Worm (Caenorhabditis elegans) whole organism, L4 larva: Measurements from ENCODE around the gene D2045.8.

Experiments
- F37D6.2 ChIP-seq: sonication (generic microtip); optimal IDR thresholded peaks from 2 replicates; lab custom pipeline; 2016; ENCODE audit warnings: mild to moderate bottlenecking, missing genetic modification characterization, missing compliant biosample characterization
- T20F7.1 ChIP-seq: fragments of 200-800 bp; sonication (Bioruptor generic); optimal IDR thresholded peaks from 2 replicates; lab custom pipeline; 2018; ENCODE audit warnings: mild to moderate bottlenecking, missing genetic modification characterization, missing compliant biosample characterization
- Y105C5A.15 ChIP-seq: fragments of 200-800 bp; sonication (Bioruptor generic); IDR thresholded peaks from 2 replicates; pipeline ENCODE4 v1.3.6; 2022; ENCODE audit warnings: missing genetic modification characterization, missing compliant biosample characterization
- Y48G9A.11 ChIP-seq: fragments of 200-800 bp; sonication (Bioruptor generic); IDR thresholded peaks from 2 replicates; pipeline ENCODE4 v1.3.6; 2022; ENCODE audit warnings: missing genetic modification reagents, missing genetic modification characterization, missing compliant biosample characterization
- Y5F2A.4 ChIP-seq: fragments of 200-800 bp; sonication (Bioruptor generic); optimal IDR thresholded peaks from 2 replicates; lab custom pipeline; 2018; ENCODE audit warnings: mild to moderate bottlenecking, missing genetic modification characterization, missing compliant biosample characterization
- ZK546.5 ChIP-seq, 2 experiments: sonication (generic microtip); optimal IDR thresholded peaks; 2 replicates each; lab custom pipeline; 2017; ENCODE audit warnings: missing biosample characterization in 2 of 2, missing genetic modification characterization in 2 of 2
- aha-1 ChIP-seq: fragments of 150-350 bp; peaks from one replicate; lab custom pipeline; 2014; ENCODE audit warnings: missing biosample characterization, missing genetic modification characterization
- aly-2 ChIP-seq: sonication (generic microtip); optimal IDR thresholded peaks from 2 replicates; lab custom pipeline; 2018; ENCODE audit warnings: missing biosample characterization, missing genetic modification characterization
- ceh-28 ChIP-seq: fragments of 150-350 bp; optimal IDR thresholded peaks from 2 replicates; lab custom pipeline; 2014; ENCODE audit warnings: missing biosample characterization, missing genetic modification reagents, missing genetic modification characterization
- ceh-44 ChIP-seq: fragments of 200-800 bp; sonication (Bioruptor generic); IDR thresholded peaks from 2 replicates; pipeline ENCODE4 v1.3.6; 2022; ENCODE audit warnings: missing genetic modification reagents, missing genetic modification characterization, missing compliant biosample characterization
- ces-1 ChIP-seq: fragments of 150-350 bp; sonication (generic microtip); optimal IDR thresholded peaks from 4 replicates; lab custom pipeline; 2014; ENCODE audit warnings: missing biosample characterization, missing genetic modification reagents, missing genetic modification characterization
- daf-19 ChIP-seq: fragments of 200-800 bp; sonication (Bioruptor generic); conservative IDR thresholded peaks from 2 replicates; pipeline ENCODE4 v1.3.6; 2022; ENCODE audit warnings: missing genetic modification characterization, missing compliant biosample characterization
- daf-8 ChIP-seq: fragments of 200-800 bp; sonication (Bioruptor generic); IDR thresholded peaks from 2 replicates; pipeline ENCODE4 v1.3.6; 2022; ENCODE audit warnings: missing genetic modification characterization, missing compliant biosample characterization
- duxl-1 ChIP-seq: sonication (generic microtip); optimal IDR thresholded peaks from 2 replicates; lab custom pipeline; 2016; ENCODE audit warnings: mild to moderate bottlenecking, missing genetic modification characterization, moderate library complexity, missing compliant biosample characterization; ENCODE audit not compliant: poor library complexity
- dve-1 ChIP-seq: sonication (generic microtip); optimal IDR thresholded peaks from 2 replicates; lab custom pipeline; 2017; ENCODE audit warnings: antibody characterized with exemption, mild to moderate bottlenecking, missing genetic modification characterization, missing compliant biosample characterization; ENCODE audit not compliant: insufficient read depth
- egl-43 ChIP-seq: fragments of 200-800 bp; sonication (Bioruptor generic); IDR thresholded peaks from 2 replicates; pipeline ENCODE4 v1.3.6; 2022; ENCODE audit warnings: missing genetic modification reagents, missing genetic modification characterization, missing compliant biosample characterization
- hlh-11 ChIP-seq: fragments of 200-800 bp; sonication (Bioruptor generic); optimal IDR thresholded peaks from 2 replicates; lab custom pipeline; 2018; ENCODE audit warnings: mild to moderate bottlenecking, missing genetic modification characterization, missing compliant biosample characterization
- hlh-30 ChIP-seq: sonication (generic microtip); optimal IDR thresholded peaks from 2 replicates; lab custom pipeline; 2017; ENCODE audit warnings: antibody characterized with exemption, mild to moderate bottlenecking, missing genetic modification characterization, missing compliant biosample characterization; ENCODE audit not compliant: insufficient read depth
- hmg-1.1 ChIP-seq: fragments of 200-800 bp; sonication (Bioruptor generic); IDR thresholded peaks from 2 replicates; pipeline ENCODE4 v1.3.6; 2022; ENCODE audit warnings: missing genetic modification reagents, missing genetic modification characterization, missing compliant biosample characterization
- lin-15B ChIP-seq: fragments of 150-350 bp; sonication (generic microtip); optimal IDR thresholded peaks from 3 replicates; lab custom pipeline; 2014; ENCODE audit warnings: missing biosample characterization, missing genetic modification characterization
- lin-29 ChIP-seq: fragments of 200-800 bp; sonication (Bioruptor generic); IDR thresholded peaks from 2 replicates; pipeline ENCODE4 v1.3.6; 2022; ENCODE audit warnings: missing genetic modification reagents, missing genetic modification characterization, missing compliant biosample characterization
- lin-38 ChIP-seq: fragments of 200-800 bp; sonication (Bioruptor generic); IDR thresholded peaks from 2 replicates; pipeline ENCODE4 v1.3.6; 2022; ENCODE audit warnings: missing genetic modification reagents, missing genetic modification characterization, missing compliant biosample characterization
- madf-9 ChIP-seq: fragments of 200-800 bp; sonication (Bioruptor generic); conservative IDR thresholded peaks from 2 replicates; pipeline ENCODE4 v1.3.6; 2022; ENCODE audit warnings: missing genetic modification reagents, missing genetic modification characterization, missing compliant biosample characterization
- mep-1 ChIP-seq: fragments of 150-350 bp; sonication (generic microtip); optimal IDR thresholded peaks from 3 replicates; lab custom pipeline; 2014; ENCODE audit warnings: missing biosample characterization, missing genetic modification characterization
- mes-2 ChIP-seq: sonication (generic microtip); optimal IDR thresholded peaks from 2 replicates; lab custom pipeline; 2016; ENCODE audit warnings: missing genotype, mild to moderate bottlenecking, missing genetic modification characterization, missing compliant biosample characterization; ENCODE audit not compliant: poor library complexity, severe bottlenecking
- nhr-10 ChIP-seq: fragments of 150-350 bp; optimal IDR thresholded peaks from 2 replicates; lab custom pipeline; 2014; ENCODE audit warnings: missing biosample characterization, missing genetic modification characterization
- nhr-11 ChIP-seq: fragments of 150-350 bp; optimal IDR thresholded peaks from 2 replicates; lab custom pipeline; 2014; ENCODE audit warnings: missing biosample characterization, missing genetic modification characterization
- nhr-25 ChIP-seq: sonication (generic microtip); optimal IDR thresholded peaks from 2 replicates; lab custom pipeline; 2017; ENCODE audit warnings: missing genetic modification characterization, mild to moderate bottlenecking, missing compliant biosample characterization, antibody characterized with exemption, moderate library complexity, borderline replicate concordance; ENCODE audit not compliant: insufficient read depth
- nhr-28 ChIP-seq: fragments of 150-350 bp; optimal IDR thresholded peaks from 2 replicates; lab custom pipeline; 2014; ENCODE audit warnings: missing biosample characterization, missing genetic modification characterization
- nhr-6 ChIP-seq: fragments of 150-350 bp; optimal IDR thresholded peaks from 2 replicates; lab custom pipeline; 2014; ENCODE audit warnings: missing biosample characterization, missing genetic modification characterization
- nhr-77 ChIP-seq: fragments of 150-350 bp; optimal IDR thresholded peaks from 2 replicates; lab custom pipeline; 2014; ENCODE audit warnings: missing biosample characterization, missing genetic modification characterization
- pha-4 ChIP-seq, 2 experiments: fragments of 150-350 bp in 1 of 2; fragments of 200-800 bp in 1 of 2; sonication (Bioruptor generic) in 1 of 2; IDR thresholded peaks in 1 of 2; optimal IDR thresholded peaks in 1 of 2; 2 replicates each; pipeline versions ENCODE4 v1.3.6 to Lab custom; 2014 to 2022; ENCODE audit warnings: missing genetic modification characterization in 2 of 2, missing genetic modification reagents in 2 of 2, missing biosample characterization in 1 of 2, missing compliant biosample characterization in 1 of 2
- rbr-2 ChIP-seq: sonication (generic microtip); optimal IDR thresholded peaks from 2 replicates; lab custom pipeline; 2016; ENCODE audit warnings: missing genotype, missing genetic modification characterization, missing compliant biosample characterization
- set-16 ChIP-seq: fragments of 200-800 bp; sonication (Bioruptor generic); IDR thresholded peaks from 2 replicates; pipeline ENCODE4 v1.3.6; 2022; ENCODE audit warnings: missing genetic modification reagents, missing genetic modification characterization, missing compliant biosample characterization
- snpc-4 ChIP-seq: fragments of 150-350 bp; optimal IDR thresholded peaks from 2 replicates; lab custom pipeline; 2014; ENCODE audit warnings: missing biosample characterization, missing genetic modification characterization
- spr-1 ChIP-seq: sonication (generic microtip); optimal IDR thresholded peaks from 2 replicates; lab custom pipeline; 2016; ENCODE audit warnings: mild to moderate bottlenecking, missing genetic modification characterization, missing compliant biosample characterization
- spr-3 ChIP-seq: fragments of 200-800 bp; sonication (Bioruptor generic); optimal IDR thresholded peaks from 2 replicates; lab custom pipeline; 2018; ENCODE audit warnings: mild to moderate bottlenecking, missing genetic modification characterization, missing compliant biosample characterization
- tag-97 ChIP-seq: fragments of 200-800 bp; sonication (Bioruptor generic); IDR thresholded peaks from 2 replicates; pipeline ENCODE4 v1.3.6; 2022; ENCODE audit warnings: missing genetic modification characterization, missing compliant biosample characterization
- tra-1 ChIP-seq: fragments of 200-800 bp; sonication (Bioruptor generic); IDR thresholded peaks from 2 replicates; pipeline ENCODE4 v1.3.6; 2022; ENCODE audit warnings: missing genetic modification reagents, missing genetic modification characterization, missing compliant biosample characterization
- unc-62 ChIP-seq, 3 experiments: fragments of 150-350 bp in 1 of 3; sonication (generic microtip); optimal IDR thresholded peaks in 2 of 3; peaks in 1 of 3; 1 replicate in 1 of 3; 2 replicates in 2 of 3; lab custom pipeline; 2014 to 2017; ENCODE audit warnings: missing biosample characterization in 3 of 3, missing genetic modification characterization in 3 of 3, missing genetic modification reagents in 3 of 3, missing genotype in 1 of 3
- zag-1 ChIP-seq: fragments of 150-350 bp; optimal IDR thresholded peaks from 2 replicates; lab custom pipeline; 2014; ENCODE audit warnings: missing biosample characterization, missing genetic modification characterization
- zfp-3 ChIP-seq: fragments of 200-800 bp; sonication (Bioruptor generic); conservative IDR thresholded peaks from 2 replicates; pipeline ENCODE4 v1.3.6; 2022; ENCODE audit warnings: missing genetic modification reagents, missing genetic modification characterization, missing compliant biosample characterization
- zip-11 ChIP-seq: fragments of 200-800 bp; sonication (Bioruptor generic); IDR thresholded peaks from 2 replicates; pipeline ENCODE4 v1.3.6; 2022; ENCODE audit warnings: missing genetic modification characterization, missing compliant biosample characterization
- ztf-7 ChIP-seq: fragments of 150-350 bp; optimal IDR thresholded peaks from 2 replicates; lab custom pipeline; 2014; ENCODE audit warnings: missing biosample characterization, missing genetic modification characterization

D2045.8 gene

ce11 chrIII:10461164-10461546 is 20.9 kb upstream of the D2045.8 start, which contains the start of gene atx-2 (continued):
- peak; percentile 93 for TF ChIP-seq tra-1 (GFP tag; lab: Robert Waterston, UW)
- TF ChIP-seq spr-1: peak; percentile 90
- peak; percentile 85 for TF ChIP-seq hlh-11
- TF ChIP-seq T20F7.1: no peak
- TF ChIP-seq spr-3 (GFP tag; lab: Kevin White, UChicago): peak; percentile 81
- TF ChIP-seq dve-1 (tag; lab: Kevin White, UChicago): peak; percentile 82
- peak; percentile 99 for TF ChIP-seq madf-9
- TF ChIP-seq ztf-7 (tag; lab: Kevin White, UChicago): no peak
- peak; percentile 87 for TF ChIP-seq hlh-30 (tag; lab: Kevin White, UChicago)
- peak; percentile 75 for TF ChIP-seq Y5F2A.4 (GFP tag; lab: Kevin White, UChicago)
- peak; percentile 85; the same call in 1 of the 2 replicates for TF ChIP-seq Y48G9A.11 (GFP tag; lab: Robert Waterston, UW)
- no peak for TF ChIP-seq unc-62 (GFP tag; optimal IDR thresholded peaks at IDR 0.05 in 1 of 2; lab: Kevin White, UChicago)
- TF ChIP-seq unc-62 (tag; optimal IDR thresholded peaks at IDR 0.05; lab: Kevin White, UChicago): no peak
- TF ChIP-seq Y105C5A.15 (GFP tag; lab: Robert Waterston, UW): 0 out of 2 replicates have a peak, but pooled peaks have one; percentile 80
- peak; percentile 72 for TF ChIP-seq lin-15B (tag; lab: Kevin White, UChicago)
- peak; percentile 93 for TF ChIP-seq hmg-1.1 (GFP tag; lab: Robert Waterston, UW)
- peak; percentile 84 for TF ChIP-seq lin-29
- TF ChIP-seq egl-43 (GFP tag; lab: Robert Waterston, UW): peak; percentile 98
- no peak for TF ChIP-seq ces-1 (GFP tag; lab: Kevin White, UChicago)
- TF ChIP-seq ceh-44: peak; percentile 98
- no peak for TF ChIP-seq nhr-77 (tag; lab: Kevin White, UChicago)
- TF ChIP-seq duxl-1: peak; percentile 91
- TF ChIP-seq ZK546.5 (tag; optimal IDR thresholded peaks at IDR 0.05; lab: Kevin White, UChicago): peak in 1 of 2 experiments; percentile 30
- TF ChIP-seq snpc-4 (tag; lab: Kevin White, UChicago): no peak
- peak; percentile 97 for TF ChIP-seq mes-2 (tag; lab: Kevin White, UChicago)
- no peak for TF ChIP-seq zag-1 (tag; lab: Kevin White, UChicago)
- peak; percentile 45 for TF ChIP-seq ceh-28 (tag; lab: Kevin White, UChicago)
- 0 out of 2 replicates have a peak, but pooled peaks have one; percentile 38 for TF ChIP-seq zip-11 (GFP tag; lab: Robert Waterston, UW)
- TF ChIP-seq nhr-10 (tag; lab: Kevin White, UChicago): peak; percentile 26
- no peak for TF ChIP-seq daf-19 (GFP tag; lab: Robert Waterston, UW)
- TF ChIP-seq pha-4 (GFP tag; IDR thresholded peaks at IDR 0.05; lab: Robert Waterston, UW): peak; percentile 91
- TF ChIP-seq pha-4 (tag; optimal IDR thresholded peaks at IDR 0.05; lab: Kevin White, UChicago): no peak
- no peak for TF ChIP-seq aly-2 (tag; lab: Kevin White, UChicago)

ce11 chrIII:10462935-10463548 is 19.0 kb upstream of the D2045.8 start:
- TF ChIP-seq set-16 (GFP tag; lab: Robert Waterston, UW) (peak; percentile 46; the same call in 1 of the 2 replicates), aha-1 (tag; lab: Kevin White, UChicago) (peak; percentile 56), hmg-1.1 (GFP tag; lab: Robert Waterston, UW) (0 out of 2 replicates have a peak, but pooled peaks have one; percentile 14), daf-19 (GFP tag; lab: Robert Waterston, UW) (no peak)

ce11 chrIII:10463653-10464052 is 18.4 kb upstream of the D2045.8 start:
- TF ChIP-seq hlh-11: peak; percentile 82
- TF ChIP-seq hmg-1.1 (GFP tag; lab: Robert Waterston, UW): peak; percentile 52; the same call in 1 of the 2 replicates
- TF ChIP-seq ceh-28 (tag; lab: Kevin White, UChicago): peak; percentile 59
- TF ChIP-seq dve-1 (tag; lab: Kevin White, UChicago): peak; percentile 64
- peak; percentile 64 for TF ChIP-seq mep-1 (tag; lab: Kevin White, UChicago)
- TF ChIP-seq zip-11 (GFP tag; lab: Robert Waterston, UW): no peak
- TF ChIP-seq tag-97 (GFP tag; lab: Robert Waterston, UW): no peak
- peak; percentile 95 for TF ChIP-seq nhr-28 (tag; lab: Kevin White, UChicago)
- TF ChIP-seq zfp-3 (GFP tag; lab: Robert Waterston, UW): no peak
- TF ChIP-seq F37D6.2 (tag; lab: Kevin White, UChicago): no peak
- TF ChIP-seq Y105C5A.15 (GFP tag; lab: Robert Waterston, UW): no peak
- TF ChIP-seq snpc-4 (tag; lab: Kevin White, UChicago): no peak
- no peak for TF ChIP-seq nhr-25 (tag; lab: Kevin White, UChicago)
- no peak for TF ChIP-seq rbr-2 (tag; lab: Kevin White, UChicago)
- peak; percentile 10 for TF ChIP-seq nhr-11 (tag; lab: Kevin White, UChicago)
- no peak for TF ChIP-seq daf-8 (GFP tag; lab: Robert Waterston, UW)
- peak; percentile 14 for TF ChIP-seq nhr-6 (tag; lab: Kevin White, UChicago)
- TF ChIP-seq nhr-77 (tag; lab: Kevin White, UChicago): peak; percentile 76
- peak; percentile 50 for TF ChIP-seq lin-38
- TF ChIP-seq spr-1: peak; percentile 30
- TF ChIP-seq aha-1 (tag; lab: Kevin White, UChicago): peak; percentile 94
